Worm (Caenorhabditis elegans) whole organism, young adult: ENCODE data around the gene str-187.

Experiments used
- B0035.1 ChIP-seq: sonication (generic microtip); optimal IDR thresholded peaks from 2 replicates; lab custom pipeline; 2016; ENCODE audit warnings: missing genetic modification characterization, mild to moderate bottlenecking, missing compliant biosample characterization, missing genotype, missing genetic modification reagents
- C06A6.2 ChIP-seq: fragments of 200-800 bp; sonication (Bioruptor generic); conservative IDR thresholded peaks from 2 replicates; pipeline ENCODE4 v1.3.6; 2022; ENCODE audit warnings: missing genetic modification characterization, missing compliant biosample characterization
- hlh-12 ChIP-seq: sonication (generic microtip); optimal IDR thresholded peaks from 2 replicates; lab custom pipeline; 2016; ENCODE audit warnings: missing genetic modification characterization, missing compliant biosample characterization

DNA sequence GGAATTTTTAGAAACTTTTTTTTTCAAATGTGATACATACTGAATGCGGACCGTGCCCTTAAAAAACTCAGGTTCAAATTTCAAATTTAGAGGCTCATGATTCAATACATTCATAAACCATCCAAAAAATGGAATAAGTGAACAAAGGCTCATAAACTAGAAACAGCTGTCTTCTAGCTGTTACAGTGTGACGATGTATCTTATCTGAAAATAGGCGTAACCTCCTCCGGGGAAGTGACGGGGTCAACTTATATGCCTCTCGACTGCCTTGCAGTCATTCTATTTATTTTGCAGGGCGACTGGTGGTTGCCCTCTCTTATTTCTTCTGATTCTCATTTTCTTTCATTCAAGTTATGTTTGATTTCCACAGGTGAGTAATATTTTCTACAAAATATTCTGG is 49.3 kb upstream of the str-187 start, which contains the start of gene Y116A8B.1:
- TF ChIP-seq C06A6.2 (GFP tag; lab: Robert Waterston, UW) (no peak), hlh-12 (tag; lab: Kevin White, UChicago) (no peak), B0035.1 (tag; lab: Kevin White, UChicago) (no peak)
